Worm (Caenorhabditis elegans) whole organism, late embryonic: ENCODE measurements around the gene ZK1128.7.

Experiments
- C08G9.2 ChIP-seq: sonication (generic microtip); optimal IDR thresholded peaks from 2 replicates; lab custom pipeline; 2016; ENCODE audit warnings: mild to moderate bottlenecking, missing genetic modification characterization, moderate library complexity, missing compliant biosample characterization
- F13H6.1 ChIP-seq: sonication (generic microtip); optimal IDR thresholded peaks from 2 replicates; lab custom pipeline; 2016; ENCODE audit warnings: missing genetic modification characterization, missing compliant biosample characterization
- K09A11.1 ChIP-seq: sonication (generic microtip); optimal IDR thresholded peaks from 2 replicates; lab custom pipeline; 2017; ENCODE audit warnings: antibody characterized with exemption, mild to moderate bottlenecking, missing genetic modification characterization, missing compliant biosample characterization; ENCODE audit not compliant: insufficient read depth
- T23F11.4 ChIP-seq: fragments of 200-800 bp; sonication (Bioruptor generic); optimal IDR thresholded peaks from 2 replicates; lab custom pipeline; 2018; ENCODE audit warnings: mild to moderate bottlenecking, missing genetic modification characterization, missing compliant biosample characterization
- Y22D7AL.16 ChIP-seq: sonication (generic microtip); optimal IDR thresholded peaks from 2 replicates; lab custom pipeline; 2016; ENCODE audit warnings: missing genetic modification characterization, missing compliant biosample characterization
- ahr-1 ChIP-seq: sonication (generic microtip); optimal IDR thresholded peaks from 2 replicates; lab custom pipeline; 2016; ENCODE audit warnings: missing genetic modification characterization, missing compliant biosample characterization
- ama-1 ChIP-seq: fragments of 150-350 bp; optimal IDR thresholded peaks from 2 replicates; lab custom pipeline; 2014
- ceh-14 ChIP-seq: sonication (generic microtip); optimal IDR thresholded peaks from 2 replicates; lab custom pipeline; 2016; ENCODE audit warnings: missing genotype, missing genetic modification characterization, missing compliant biosample characterization
- ceh-18 ChIP-seq: sonication (generic microtip); optimal IDR thresholded peaks from 2 replicates; lab custom pipeline; 2016; ENCODE audit warnings: missing genetic modification characterization, missing compliant biosample characterization
- ceh-2 ChIP-seq: sonication (generic microtip); optimal IDR thresholded peaks from 2 replicates; lab custom pipeline; 2016; ENCODE audit warnings: missing genotype, missing genetic modification characterization, missing compliant biosample characterization
- ceh-30 ChIP-seq: fragments of 150-350 bp; optimal IDR thresholded peaks from 2 replicates; lab custom pipeline; 2014; ENCODE audit warnings: missing biosample characterization, missing genetic modification characterization
- ceh-45 ChIP-seq: fragments of 200-800 bp; sonication (Bioruptor generic); IDR thresholded peaks from 2 replicates; pipeline ENCODE4 v1.3.6; 2022; ENCODE audit warnings: missing genetic modification reagents, missing genetic modification characterization, missing compliant biosample characterization
- ceh-48 ChIP-seq: sonication (generic microtip); optimal IDR thresholded peaks from 2 replicates; lab custom pipeline; 2016; ENCODE audit warnings: missing genetic modification characterization, inconsistent platforms, missing compliant biosample characterization
- ceh-6 ChIP-seq: fragments of 200-800 bp; sonication (Bioruptor generic); optimal IDR thresholded peaks from 2 replicates; lab custom pipeline; 2018; ENCODE audit warnings: mild to moderate bottlenecking, missing genetic modification characterization, missing compliant biosample characterization
- ceh-9 ChIP-seq: sonication (generic microtip); optimal IDR thresholded peaks from 2 replicates; lab custom pipeline; 2016; ENCODE audit warnings: mild to moderate bottlenecking, missing genetic modification characterization, inconsistent platforms, missing compliant biosample characterization
- che-1 ChIP-seq: sonication (generic microtip); optimal IDR thresholded peaks from 2 replicates; lab custom pipeline; 2016; ENCODE audit warnings: mild to moderate bottlenecking, missing genetic modification characterization, missing compliant biosample characterization
- dmd-4 ChIP-seq: sonication (generic microtip); optimal IDR thresholded peaks from 2 replicates; lab custom pipeline; 2016; ENCODE audit warnings: borderline replicate concordance, missing genetic modification characterization, missing compliant biosample characterization
- elt-4 ChIP-seq: sonication (generic microtip); optimal IDR thresholded peaks from 2 replicates; lab custom pipeline; 2016; ENCODE audit warnings: missing genetic modification characterization, missing compliant biosample characterization
- ets-4 ChIP-seq: sonication (generic microtip); optimal IDR thresholded peaks from 2 replicates; lab custom pipeline; 2016; ENCODE audit warnings: missing genetic modification characterization, missing compliant biosample characterization
- eyg-1 ChIP-seq: sonication (generic microtip); optimal IDR thresholded peaks from 2 replicates; lab custom pipeline; 2016; ENCODE audit warnings: missing genotype, missing genetic modification characterization, missing compliant biosample characterization
- fax-1 ChIP-seq: sonication (generic microtip); optimal IDR thresholded peaks from 2 replicates; lab custom pipeline; 2016; ENCODE audit warnings: missing genotype, missing genetic modification characterization, missing compliant biosample characterization
- gmeb-2 ChIP-seq: sonication (generic microtip); optimal IDR thresholded peaks from 2 replicates; lab custom pipeline; 2016; ENCODE audit warnings: missing genetic modification characterization, inconsistent platforms, missing compliant biosample characterization
- hlh-13 ChIP-seq: fragments of 200-800 bp; sonication (Bioruptor generic); optimal IDR thresholded peaks from 2 replicates; lab custom pipeline; 2018; ENCODE audit warnings: mild to moderate bottlenecking, missing genetic modification characterization, missing compliant biosample characterization
- hlh-15 ChIP-seq: sonication (generic microtip); optimal IDR thresholded peaks from 2 replicates; lab custom pipeline; 2016; ENCODE audit warnings: missing genetic modification characterization, missing compliant biosample characterization
- hlh-30 ChIP-seq: sonication (generic microtip); optimal IDR thresholded peaks from 2 replicates; lab custom pipeline; 2017; ENCODE audit warnings: antibody characterized with exemption, missing genetic modification characterization, missing compliant biosample characterization; ENCODE audit not compliant: insufficient read depth
- hlh-6 ChIP-seq: sonication (generic microtip); optimal IDR thresholded peaks from 2 replicates; lab custom pipeline; 2016; ENCODE audit warnings: missing genotype, missing genetic modification characterization, missing compliant biosample characterization
- hlh-8 ChIP-seq: sonication (generic microtip); optimal IDR thresholded peaks from 2 replicates; lab custom pipeline; 2016; ENCODE audit warnings: missing genotype, missing genetic modification characterization, missing compliant biosample characterization
- lim-6 ChIP-seq: sonication (generic microtip); optimal IDR thresholded peaks from 2 replicates; lab custom pipeline; 2016; ENCODE audit warnings: missing genetic modification characterization, missing compliant biosample characterization
- lin-11 ChIP-seq: fragments of 200-800 bp; sonication (Bioruptor generic); optimal IDR thresholded peaks from 2 replicates; lab custom pipeline; 2018; ENCODE audit warnings: mild to moderate bottlenecking, missing genetic modification characterization, missing compliant biosample characterization
- madf-2 ChIP-seq: sonication (generic microtip); optimal IDR thresholded peaks from 2 replicates; lab custom pipeline; 2017; ENCODE audit warnings: missing genetic modification characterization, missing compliant biosample characterization
- mec-3 ChIP-seq: sonication (generic microtip); optimal IDR thresholded peaks from 2 replicates; lab custom pipeline; 2016; ENCODE audit warnings: borderline replicate concordance, missing genetic modification characterization, missing compliant biosample characterization
- nfya-1 ChIP-seq: sonication (generic microtip); optimal IDR thresholded peaks from 2 replicates; lab custom pipeline; 2017; ENCODE audit warnings: missing genetic modification characterization, mild to moderate bottlenecking, missing compliant biosample characterization, antibody characterized with exemption, moderate library complexity
- nhr-232 ChIP-seq: sonication (generic microtip); optimal IDR thresholded peaks from 2 replicates; lab custom pipeline; 2016; ENCODE audit warnings: missing genetic modification characterization, missing compliant biosample characterization
- npax-4 ChIP-seq: sonication (generic microtip); optimal IDR thresholded peaks from 2 replicates; lab custom pipeline; 2016; ENCODE audit warnings: missing genetic modification characterization, missing compliant biosample characterization
- odd-2 ChIP-seq: sonication (generic microtip); optimal IDR thresholded peaks from 2 replicates; lab custom pipeline; 2017; ENCODE audit warnings: antibody characterized with exemption, mild to moderate bottlenecking, missing genetic modification characterization, missing compliant biosample characterization
- pag-3 ChIP-seq: sonication (generic microtip); optimal IDR thresholded peaks from 2 replicates; lab custom pipeline; 2016; ENCODE audit warnings: missing compliant biosample characterization, missing genetic modification characterization, borderline replicate concordance
- pat-9 ChIP-seq: fragments of 200-800 bp; sonication (Bioruptor generic); optimal IDR thresholded peaks from 2 replicates; lab custom pipeline; 2018; ENCODE audit warnings: mild to moderate bottlenecking, missing genetic modification characterization, moderate library complexity, missing compliant biosample characterization
- pax-1 ChIP-seq: fragments of 150-350 bp; optimal IDR thresholded peaks from 2 replicates; lab custom pipeline; 2014; ENCODE audit warnings: missing biosample characterization, missing genetic modification characterization
- pha-2 ChIP-seq: sonication (generic microtip); optimal IDR thresholded peaks from 2 replicates; lab custom pipeline; 2017; ENCODE audit warnings: mild to moderate bottlenecking, missing genetic modification characterization, missing compliant biosample characterization
- pha-4 ChIP-seq: fragments of 150-350 bp; optimal IDR thresholded peaks from 2 replicates; lab custom pipeline; 2018; ENCODE audit warnings: missing biosample characterization, missing genetic modification reagents, missing genetic modification characterization
- pqm-1 ChIP-seq: sonication (generic microtip); optimal IDR thresholded peaks from 2 replicates; lab custom pipeline; 2016; ENCODE audit warnings: missing genetic modification characterization, missing compliant biosample characterization
- pros-1 ChIP-seq: fragments of 150-350 bp; optimal IDR thresholded peaks from 2 replicates; lab custom pipeline; 2014; ENCODE audit warnings: missing biosample characterization, missing genetic modification reagents, missing genetic modification characterization
- ref-2 ChIP-seq: sonication (generic microtip); optimal IDR thresholded peaks from 2 replicates; lab custom pipeline; 2016; ENCODE audit warnings: missing genetic modification characterization, missing compliant biosample characterization
- rnt-1 ChIP-seq: sonication (generic microtip); optimal IDR thresholded peaks from 2 replicates; lab custom pipeline; 2016; ENCODE audit warnings: missing genetic modification characterization, missing compliant biosample characterization
- sdc-2 ChIP-seq: sonication (generic microtip); optimal IDR thresholded peaks from 2 replicates; lab custom pipeline; 2016; ENCODE audit warnings: missing genotype, missing genetic modification characterization, missing compliant biosample characterization
- sox-2 ChIP-seq: fragments of 200-800 bp; sonication (Bioruptor generic); IDR thresholded peaks from 2 replicates; pipeline ENCODE4 v1.3.6; 2022; ENCODE audit warnings: missing genetic modification reagents, missing genetic modification characterization, missing compliant biosample characterization
- syd-9 ChIP-seq: sonication (generic microtip); optimal IDR thresholded peaks from 2 replicates; lab custom pipeline; 2016; ENCODE audit warnings: mild to moderate bottlenecking, missing genetic modification characterization, moderate library complexity, missing compliant biosample characterization
- tbx-2 ChIP-seq: sonication (generic microtip); optimal IDR thresholded peaks from 2 replicates; lab custom pipeline; 2016; ENCODE audit warnings: missing genetic modification characterization, missing compliant biosample characterization
- tbx-7 ChIP-seq: sonication (generic microtip); optimal IDR thresholded peaks from 2 replicates; lab custom pipeline; 2016; ENCODE audit warnings: missing genotype, missing genetic modification characterization, missing compliant biosample characterization
- unc-42 ChIP-seq: sonication (generic microtip); optimal IDR thresholded peaks from 2 replicates; lab custom pipeline; 2016; ENCODE audit warnings: missing genotype, missing genetic modification characterization, missing compliant biosample characterization
- unc-55 ChIP-seq: sonication (generic microtip); optimal IDR thresholded peaks from 2 replicates; lab custom pipeline; 2017; ENCODE audit warnings: missing biosample characterization, missing genetic modification reagents, missing genetic modification characterization
- unc-86 ChIP-seq: sonication (generic microtip); optimal IDR thresholded peaks from 2 replicates; lab custom pipeline; 2016; ENCODE audit warnings: missing genetic modification characterization, missing compliant biosample characterization
- zip-5 ChIP-seq: sonication (generic microtip); optimal IDR thresholded peaks from 2 replicates; lab custom pipeline; 2016; ENCODE audit warnings: missing genetic modification characterization, missing compliant biosample characterization

The ZK1128.7 gene

DNA sequence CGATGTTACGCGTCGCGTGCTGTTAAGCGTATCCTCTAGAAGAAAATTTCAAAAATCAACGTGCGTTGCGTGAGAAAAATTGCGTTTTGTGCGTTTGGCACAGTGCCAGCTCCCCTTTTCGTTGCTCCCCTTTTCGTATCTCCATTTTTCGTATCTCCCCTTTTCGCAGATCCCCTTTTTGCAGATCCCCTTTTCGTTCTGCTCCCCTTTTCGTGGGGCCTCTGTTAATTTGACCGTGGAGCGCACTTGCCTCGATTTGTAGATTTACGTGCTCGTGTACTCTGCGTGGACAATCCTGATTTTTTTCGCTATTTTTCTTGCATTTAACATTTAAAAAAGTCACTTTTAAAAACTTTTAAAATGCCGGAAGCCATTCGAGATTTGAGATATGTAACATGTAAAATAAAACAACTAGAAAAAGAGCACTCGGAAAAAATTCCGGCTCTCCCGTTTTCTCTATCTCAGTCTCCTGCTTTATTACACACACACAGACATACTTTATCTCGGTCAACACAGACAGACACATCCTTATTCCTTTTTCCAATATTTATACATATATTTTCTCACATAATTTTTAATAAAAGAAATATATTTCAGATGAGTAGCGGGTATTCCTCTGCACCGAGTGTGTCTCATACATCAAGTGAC is 13.1 kb upstream of the ZK1128.7 start, which contains the start of gene ttll-4:
Gene ttll-4 (plus strand): TSS at position 598 of the 648 bp plus-strand sequence.
- TF ChIP-seq ahr-1 (tag; lab: Kevin White, UChicago) (peak; percentile 58), tbx-2 (tag; lab: Kevin White, UChicago) (peak; percentile 91), ama-1 (lab: Kevin White, UChicago) (no peak), lim-6 (tag; lab: Kevin White, UChicago) (peak; percentile 59), zip-5 (tag; lab: Kevin White, UChicago) (peak; percentile 51), syd-9 (peak; percentile 6), F13H6.1 (tag; lab: Kevin White, UChicago) (peak; percentile 47), elt-4 (tag; lab: Kevin White, UChicago) (no peak), hlh-15 (tag; lab: Kevin White, UChicago) (no peak), mec-3 (tag; lab: Kevin White, UChicago) (peak; percentile 79), C08G9.2 (tag; lab: Kevin White, UChicago) (peak; percentile 86), unc-42 (tag; lab: Kevin White, UChicago) (peak; percentile 89), sdc-2 (tag; lab: Kevin White, UChicago) (peak; percentile 26), ceh-9 (no peak), ceh-2 (tag; lab: Kevin White, UChicago) (peak; percentile 85), sox-2 (GFP tag; lab: Robert Waterston, UW) (no peak), fax-1 (tag; lab: Kevin White, UChicago) (peak; percentile 79), Y22D7AL.16 (tag; lab: Kevin White, UChicago) (no peak), ceh-45 (GFP tag; lab: Robert Waterston, UW) (no peak), rnt-1 (peak; percentile 91), ref-2 (tag; lab: Kevin White, UChicago) (peak; percentile 88), ceh-30 (no peak), pros-1 (no peak), hlh-30 (tag; lab: Kevin White, UChicago) (no peak), npax-4 (tag; lab: Kevin White, UChicago) (no peak), pha-4 (no peak), nfya-1 (tag; lab: Kevin White, UChicago) (peak; percentile 15), dmd-4 (peak; percentile 79), hlh-13 (GFP tag; lab: Kevin White, UChicago) (no peak), pha-2 (tag; lab: Kevin White, UChicago) (no peak), gmeb-2 (tag; lab: Kevin White, UChicago) (peak; percentile 9), unc-55 (GFP tag; lab: Kevin White, UChicago) (no peak), pax-1 (no peak), ceh-18 (tag; lab: Kevin White, UChicago) (peak; percentile 77), pat-9 (no peak), T23F11.4 (GFP tag; lab: Kevin White, UChicago) (no peak), madf-2 (tag; lab: Kevin White, UChicago) (peak; percentile 27), che-1 (tag; lab: Kevin White, UChicago) (no peak), ceh-48 (tag; lab: Kevin White, UChicago) (peak; percentile 21), tbx-7 (peak; percentile 76), unc-86 (tag; lab: Kevin White, UChicago) (peak; percentile 58), K09A11.1 (no peak), nhr-232 (no peak), eyg-1 (tag; lab: Kevin White, UChicago) (no peak), pqm-1 (tag; lab: Kevin White, UChicago) (peak; percentile 12), ceh-6 (GFP tag; lab: Kevin White, UChicago) (peak; percentile 17), odd-2 (no peak), lin-11 (tag; lab: Kevin White, UChicago) (no peak), hlh-6 (tag; lab: Kevin White, UChicago) (no peak), hlh-8 (tag; lab: Kevin White, UChicago) (peak; percentile 71), ets-4 (tag; lab: Kevin White, UChicago) (peak; percentile 63), ceh-14 (tag; lab: Kevin White, UChicago) (peak; percentile 90), pag-3 (peak; percentile 78)
